Worm (Caenorhabditis elegans) whole organism, L1 larva: ENCODE results near the gene ZK1248.4.

ENCODE experiments used
- C16A3.4 ChIP-seq: fragments of 150-350 bp; optimal IDR thresholded peaks from 2 replicates; lab custom pipeline; 2014; ENCODE audit warnings: missing biosample characterization, missing genetic modification characterization
- aha-1 ChIP-seq: fragments of 150-350 bp; optimal IDR thresholded peaks from 2 replicates; lab custom pipeline; 2014; ENCODE audit warnings: missing biosample characterization, missing genetic modification characterization
- alr-1 ChIP-seq: fragments of 200-800 bp; sonication (Bioruptor generic); optimal IDR thresholded peaks from 2 replicates; lab custom pipeline; 2018; ENCODE audit warnings: borderline replicate concordance, mild to moderate bottlenecking, missing genetic modification characterization, missing compliant biosample characterization
- aly-2 ChIP-seq: fragments of 150-350 bp; optimal IDR thresholded peaks from 2 replicates; lab custom pipeline; 2014; ENCODE audit warnings: missing biosample characterization, missing genetic modification characterization
- ceh-63 ChIP-seq: fragments of 200-800 bp; sonication (Bioruptor generic); optimal IDR thresholded peaks from 2 replicates; lab custom pipeline; 2018; ENCODE audit warnings: mild to moderate bottlenecking, missing genetic modification characterization, missing compliant biosample characterization
- ceh-82 ChIP-seq, 3 experiments: fragments of 150-350 bp in 1 of 3; sonication (generic microtip) in 2 of 3; optimal IDR thresholded peaks; 2 replicates each; lab custom pipeline; 2014 to 2017; ENCODE audit warnings: missing biosample characterization in 3 of 3, missing genetic modification characterization in 3 of 3
- ceh-88 ChIP-seq: fragments of 200-800 bp; sonication (Bioruptor generic); IDR thresholded peaks from 2 replicates; pipeline ENCODE4 v1.3.6; 2022; ENCODE audit warnings: missing genetic modification characterization, missing compliant biosample characterization
- dpl-1 ChIP-seq, 3 experiments: fragments of 150-350 bp in 2 of 3; sonication (generic microtip) in 1 of 3; optimal IDR thresholded peaks; 2 replicates each; lab custom pipeline; 2014 to 2017; ENCODE audit warnings: missing biosample characterization in 3 of 3, missing genetic modification characterization in 3 of 3, missing genetic modification reagents in 3 of 3
- dsc-1 ChIP-seq: sonication (generic microtip); optimal IDR thresholded peaks from 2 replicates; lab custom pipeline; 2016; ENCODE audit warnings: mild to moderate bottlenecking, missing genetic modification characterization, missing compliant biosample characterization
- efl-1 ChIP-seq, 4 experiments: fragments of 150-350 bp; optimal IDR thresholded peaks in 3 of 4; peaks in 1 of 4; 1 replicate in 1 of 4; 2 replicates in 3 of 4; lab custom pipeline; 2014; ENCODE audit warnings: missing biosample characterization in 2 of 4, missing genetic modification characterization in 2 of 4, missing genetic modification reagents in 2 of 4
- efl-3 ChIP-seq: fragments of 200-800 bp; sonication (Bioruptor generic); optimal IDR thresholded peaks from 2 replicates; lab custom pipeline; 2018; ENCODE audit warnings: mild to moderate bottlenecking, missing genetic modification characterization, missing compliant biosample characterization
- egl-13 ChIP-seq: sonication (generic microtip); optimal IDR thresholded peaks from 2 replicates; lab custom pipeline; 2016; ENCODE audit warnings: missing genotype, missing genetic modification reagents, missing genetic modification characterization, missing compliant biosample characterization
- ets-5 ChIP-seq: fragments of 200-800 bp; sonication (Bioruptor generic); IDR thresholded peaks from 2 replicates; pipeline ENCODE4 v1.3.6; 2022; ENCODE audit warnings: missing genetic modification characterization, missing compliant biosample characterization
- fkh-8 ChIP-seq: sonication (generic microtip); optimal IDR thresholded peaks from 2 replicates; lab custom pipeline; 2016; ENCODE audit warnings: mild to moderate bottlenecking, missing genetic modification characterization, missing compliant biosample characterization
- fos-1 ChIP-seq: fragments of 150-350 bp; optimal IDR thresholded peaks from 2 replicates; lab custom pipeline; 2014; ENCODE audit warnings: missing biosample characterization, missing genetic modification characterization
- hlh-4 ChIP-seq: sonication (generic microtip); optimal IDR thresholded peaks from 2 replicates; lab custom pipeline; 2016; ENCODE audit warnings: mild to moderate bottlenecking, missing genetic modification characterization, missing compliant biosample characterization
- isw-1 ChIP-seq: fragments of 200-800 bp; sonication (Bioruptor generic); IDR thresholded peaks from 2 replicates; pipeline ENCODE4 v1.3.6; 2022; ENCODE audit warnings: missing genetic modification characterization, missing compliant biosample characterization
- lin-14 ChIP-seq: fragments of 200-800 bp; sonication (Bioruptor generic); optimal IDR thresholded peaks from 2 replicates; lab custom pipeline; 2018; ENCODE audit warnings: mild to moderate bottlenecking, missing genetic modification characterization, moderate library complexity, missing compliant biosample characterization
- lin-35 ChIP-seq, 2 experiments: fragments of 150-350 bp; optimal IDR thresholded peaks; 2 replicates each; lab custom pipeline; 2014; ENCODE audit warnings: missing biosample characterization in 2 of 2, missing genetic modification characterization in 2 of 2, missing genetic modification reagents in 2 of 2
- lin-39 ChIP-seq: fragments of 150-350 bp; optimal IDR thresholded peaks from 2 replicates; lab custom pipeline; 2014; ENCODE audit warnings: missing biosample characterization, missing genetic modification reagents, missing genetic modification characterization
- lir-3 ChIP-seq: sonication (generic microtip); optimal IDR thresholded peaks from 2 replicates; lab custom pipeline; 2016; ENCODE audit warnings: mild to moderate bottlenecking, missing genetic modification characterization, moderate library complexity, missing compliant biosample characterization; ENCODE audit not compliant: poor library complexity
- lsy-2 ChIP-seq, 2 experiments: fragments of 150-350 bp; optimal IDR thresholded peaks; 2 replicates each; lab custom pipeline; 2014; ENCODE audit warnings: missing biosample characterization in 2 of 2, missing genetic modification characterization in 2 of 2
- mep-1 ChIP-seq: fragments of 150-350 bp; optimal IDR thresholded peaks from 2 replicates; lab custom pipeline; 2014; ENCODE audit warnings: missing biosample characterization, missing genetic modification characterization
- nhr-11 ChIP-seq: fragments of 150-350 bp; optimal IDR thresholded peaks from 2 replicates; lab custom pipeline; 2014; ENCODE audit warnings: missing biosample characterization, missing genetic modification characterization
- nhr-19 ChIP-seq: fragments of 200-800 bp; sonication (Bioruptor generic); conservative IDR thresholded peaks from 2 replicates; pipeline ENCODE4 v1.3.6; 2022; ENCODE audit warnings: missing genetic modification characterization, missing compliant biosample characterization
- nhr-237 ChIP-seq: fragments of 150-350 bp; optimal IDR thresholded peaks from 2 replicates; lab custom pipeline; 2014; ENCODE audit warnings: missing biosample characterization, missing genetic modification characterization
- nhr-28 ChIP-seq: fragments of 150-350 bp; optimal IDR thresholded peaks from 2 replicates; lab custom pipeline; 2014; ENCODE audit warnings: missing biosample characterization, missing genetic modification characterization
- nhr-47 ChIP-seq: sonication (generic microtip); optimal IDR thresholded peaks from 2 replicates; lab custom pipeline; 2016; ENCODE audit warnings: mild to moderate bottlenecking, missing genetic modification characterization, moderate library complexity, missing compliant biosample characterization
- nhr-71 ChIP-seq: sonication (generic microtip); optimal IDR thresholded peaks from 2 replicates; lab custom pipeline; 2016; ENCODE audit warnings: mild to moderate bottlenecking, missing genetic modification characterization, moderate library complexity, missing compliant biosample characterization
- nhr-76 ChIP-seq: sonication (generic microtip); optimal IDR thresholded peaks from 2 replicates; lab custom pipeline; 2017; ENCODE audit warnings: missing biosample characterization, missing genetic modification characterization
- nhr-77 ChIP-seq: fragments of 150-350 bp; optimal IDR thresholded peaks from 2 replicates; lab custom pipeline; 2014; ENCODE audit warnings: missing biosample characterization, missing genetic modification characterization
- nhr-84 ChIP-seq: sonication (generic microtip); optimal IDR thresholded peaks from 2 replicates; lab custom pipeline; 2017; ENCODE audit warnings: missing biosample characterization, missing genetic modification characterization
- pag-3 ChIP-seq: sonication (generic microtip); optimal IDR thresholded peaks from 2 replicates; lab custom pipeline; 2017; ENCODE audit warnings: missing genetic modification characterization, mild to moderate bottlenecking, missing compliant biosample characterization, antibody characterized with exemption, borderline replicate concordance; ENCODE audit not compliant: insufficient read depth
- pqm-1 ChIP-seq: sonication (generic microtip); optimal IDR thresholded peaks from 3 replicates; lab custom pipeline; 2017; ENCODE audit warnings: missing biosample characterization, missing genetic modification characterization
- rnt-1 ChIP-seq: sonication (generic microtip); optimal IDR thresholded peaks from 2 replicates; lab custom pipeline; 2016; ENCODE audit warnings: mild to moderate bottlenecking, missing genetic modification characterization, moderate library complexity, missing compliant biosample characterization
- skn-1 ChIP-seq: fragments of 150-350 bp; optimal IDR thresholded peaks from 2 replicates; lab custom pipeline; 2014; ENCODE audit warnings: missing biosample characterization, missing genetic modification characterization
- snpc-4 ChIP-seq: fragments of 150-350 bp; optimal IDR thresholded peaks from 2 replicates; lab custom pipeline; 2014; ENCODE audit warnings: missing biosample characterization, missing genetic modification characterization
- snu-23 ChIP-seq: sonication (generic microtip); optimal IDR thresholded peaks from 2 replicates; lab custom pipeline; 2016; ENCODE audit warnings: missing genetic modification characterization, missing compliant biosample characterization
- sox-4 ChIP-seq: sonication (generic microtip); optimal IDR thresholded peaks from 2 replicates; lab custom pipeline; 2016; ENCODE audit warnings: missing genetic modification characterization, missing compliant biosample characterization
- sup-37 ChIP-seq: fragments of 200-800 bp; sonication (Bioruptor generic); optimal IDR thresholded peaks from 2 replicates; lab custom pipeline; 2018; ENCODE audit warnings: mild to moderate bottlenecking, missing genetic modification characterization, missing compliant biosample characterization
- swsn-7 ChIP-seq: sonication (generic microtip); optimal IDR thresholded peaks from 2 replicates; lab custom pipeline; 2016; ENCODE audit warnings: missing genetic modification characterization, missing compliant biosample characterization
- tbx-2 ChIP-seq: sonication (generic microtip); optimal IDR thresholded peaks from 2 replicates; lab custom pipeline; 2016; ENCODE audit warnings: missing genetic modification characterization, missing compliant biosample characterization
- unc-30 ChIP-seq: sonication (generic microtip); optimal IDR thresholded peaks from 2 replicates; lab custom pipeline; 2017; ENCODE audit warnings: missing biosample characterization, missing genetic modification characterization
- unc-62 ChIP-seq: fragments of 150-350 bp; optimal IDR thresholded peaks from 2 replicates; lab custom pipeline; 2014; ENCODE audit warnings: missing biosample characterization, missing genetic modification reagents, missing genetic modification characterization
- unc-86 ChIP-seq: sonication (generic microtip); optimal IDR thresholded peaks from 2 replicates; lab custom pipeline; 2016; ENCODE audit warnings: missing genetic modification characterization, missing compliant biosample characterization
- vab-15 ChIP-seq: sonication (generic microtip); optimal IDR thresholded peaks from 2 replicates; lab custom pipeline; 2017; ENCODE audit warnings: missing genotype, mild to moderate bottlenecking, missing genetic modification characterization, missing compliant biosample characterization
- xbp-1 ChIP-seq: sonication (generic microtip); optimal IDR thresholded peaks from 2 replicates; lab custom pipeline; 2016; ENCODE audit warnings: missing genetic modification characterization, missing compliant biosample characterization
- zag-1 ChIP-seq: fragments of 150-350 bp; optimal IDR thresholded peaks from 2 replicates; lab custom pipeline; 2014; ENCODE audit warnings: missing biosample characterization, missing genetic modification characterization
- ztf-11 ChIP-seq, 2 experiments: sonication (generic microtip); optimal IDR thresholded peaks; 2 replicates each; lab custom pipeline; 2016 to 2017; ENCODE audit warnings: missing genetic modification characterization in 2 of 2, missing biosample characterization in 1 of 2, missing compliant biosample characterization in 1 of 2

The ZK1248.4 gene

ce11 chrII:5777372-5777771 is 41.0 kb upstream of the ZK1248.4 start:
- no peak for TF ChIP-seq hlh-4
- TF ChIP-seq nhr-47 (tag; lab: Kevin White, UChicago), result no peak
- no peak for TF ChIP-seq nhr-11
- TF ChIP-seq pqm-1, result no peak
- TF ChIP-seq unc-86, result no peak
- TF ChIP-seq ceh-63, result no peak
- TF ChIP-seq egl-13 (tag; lab: Kevin White, UChicago), result no peak
- TF ChIP-seq ceh-88 (GFP tag; lab: Robert Waterston, UW), result no peak
- TF ChIP-seq nhr-84 (tag; lab: Kevin White, UChicago), result no peak
- no peak for TF ChIP-seq fos-1 (tag; lab: Kevin White, UChicago)

- TF ChIP-seq aly-2 (tag; lab: Kevin White, UChicago) (no peak), alr-1 (tag; lab: Kevin White, UChicago) (no peak), efl-1 (optimal IDR thresholded peaks at IDR 0.05; lab: Kevin White, UChicago) (peak; percentile 10 to 44), efl-1 (GFP tag; optimal IDR thresholded peaks at IDR 0.05 in 1 of 2; lab: Kevin White, UChicago) (no peak), efl-3 (GFP tag; lab: Kevin White, UChicago) (no peak), lin-14 (GFP tag; lab: Kevin White, UChicago) (peak; percentile 88), dpl-1 (GFP tag; optimal IDR thresholded peaks at IDR 0.05; lab: Kevin White, UChicago) (peak in 1 of 3 experiments; percentile 3), nhr-77 (tag; lab: Kevin White, UChicago) (no peak), lin-35 (GFP tag; optimal IDR thresholded peaks at IDR 0.05; lab: Kevin White, UChicago) (peak in 1 of 2 experiments; percentile 8), nhr-76 (no peak), nhr-19 (peak; percentile 17; the same call in 1 of the 2 replicates), aha-1 (no peak), lir-3 (tag; lab: Kevin White, UChicago) (no peak), sox-4 (tag; lab: Kevin White, UChicago) (no peak), nhr-28 (tag; lab: Kevin White, UChicago) (no peak), vab-15 (tag; lab: Kevin White, UChicago) (no peak), tbx-2 (tag; lab: Kevin White, UChicago) (peak; percentile 28), ztf-11 (tag; optimal IDR thresholded peaks at IDR 0.05; lab: Kevin White, UChicago) (no peak), nhr-47 (tag; lab: Kevin White, UChicago) (peak; percentile 51), skn-1 (no peak), unc-62 (GFP tag; lab: Kevin White, UChicago) (no peak), unc-86 (peak; percentile 17), pqm-1 (no peak), egl-13 (tag; lab: Kevin White, UChicago) (no peak), snu-23 (GFP tag; lab: Kevin White, UChicago) (peak; percentile 48), ets-5 (no peak), pag-3 (tag; lab: Kevin White, UChicago) (no peak), fos-1 (tag; lab: Kevin White, UChicago) (peak; percentile 34), nhr-71 (tag; lab: Kevin White, UChicago) (peak; percentile 51), lsy-2 (tag; optimal IDR thresholded peaks at IDR 0.05; lab: Kevin White, UChicago) (peak; percentile 10 to 53), hlh-4 (no peak), C16A3.4 (tag; lab: Kevin White, UChicago) (no peak), isw-1 (0 out of 2 replicates have a peak, but pooled peaks have one; percentile 4), dsc-1 (tag; lab: Kevin White, UChicago) (no peak), nhr-237 (tag; lab: Kevin White, UChicago) (no peak), mep-1 (tag; lab: Kevin White, UChicago) (peak; percentile 52), fkh-8 (tag; lab: Kevin White, UChicago) (peak; percentile 47), snpc-4 (tag; lab: Kevin White, UChicago) (no peak), ceh-63 (peak; percentile 9), zag-1 (tag; lab: Kevin White, UChicago) (no peak), unc-30 (tag; lab: Kevin White, UChicago) (no peak), swsn-7 (tag; lab: Kevin White, UChicago) (peak; percentile 38), xbp-1 (tag; lab: Kevin White, UChicago) (peak; percentile 31), ceh-82 (tag; optimal IDR thresholded peaks at IDR 0.05; lab: Kevin White, UChicago) (peak in 2 of 3 experiments; percentile 22 to 55), lin-39 (tag; lab: Kevin White, UChicago) (no peak), rnt-1 (tag; lab: Kevin White, UChicago) (peak; percentile 36), sup-37 (GFP tag; lab: Kevin White, UChicago) (no peak)
Observed at ce11 chrII:5779866-5780265, 38.5 kb upstream of the ZK1248.4 start.
